Fruit fly (Drosophila melanogaster) whole organism, wandering third instar larva: ENCODE data around the gene CG5390.

Experiments used
- OdsH ChIP-seq: fragments of 200-800 bp; sonication (Bioruptor generic); optimal IDR thresholded peaks from 2 replicates; lab custom pipeline; 2016; ENCODE audit warnings: missing biosample characterization, mild to moderate bottlenecking, missing genetic modification characterization
- Rel ChIP-seq, 2 experiments: fragments of 200-800 bp; sonication (Bioruptor generic) in 1 of 2; optimal IDR thresholded peaks; 2 replicates in 1 of 2; 3 replicates in 1 of 2; lab custom pipeline; 2016 to 2019; ENCODE audit warnings: mild to moderate bottlenecking in 2 of 2, missing biosample characterization in 2 of 2, missing genetic modification characterization in 2 of 2, moderate library complexity in 1 of 2
- br ChIP-seq: fragments of 200-800 bp; sonication (Bioruptor generic); optimal IDR thresholded peaks from 2 replicates; lab custom pipeline; 2016; ENCODE audit warnings: missing biosample characterization, missing genetic modification characterization
- psq ChIP-seq: fragments of 200-800 bp; sonication (Bioruptor generic); optimal IDR thresholded peaks from 3 replicates; lab custom pipeline; 2017; ENCODE audit warnings: missing biosample characterization, mild to moderate bottlenecking, missing genetic modification characterization, moderate library complexity

DNA sequence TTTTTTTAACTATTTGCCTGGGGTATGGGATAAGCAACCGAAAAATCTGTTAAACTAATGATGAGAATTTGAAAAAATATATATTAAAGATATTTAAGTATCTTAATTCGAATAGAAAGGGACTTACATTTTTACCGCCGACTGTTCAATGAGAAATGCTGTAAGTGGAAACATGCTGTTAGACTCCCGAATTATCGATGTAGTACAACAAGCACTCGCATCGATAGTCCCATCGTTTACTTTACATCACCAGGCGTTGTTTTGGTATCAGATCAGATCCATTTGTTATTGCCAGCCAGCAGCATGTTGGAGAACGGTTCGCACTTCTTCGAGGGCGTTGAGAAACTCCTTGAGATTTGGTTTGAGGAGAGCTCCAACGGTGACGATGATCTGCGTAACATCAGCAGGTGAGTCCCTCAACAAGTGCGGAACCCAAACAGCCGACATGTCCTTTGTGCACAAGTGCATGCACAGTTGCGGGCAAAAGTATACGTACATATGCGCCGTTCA, 32.9 kb upstream of the CG5390 start, which contains the start of gene SamDC:
- TF ChIP-seq Rel (GFP tag; optimal IDR thresholded peaks at IDR 0.05; lab: Kevin White, UChicago), result no peak
- TF ChIP-seq Rel (tag; optimal IDR thresholded peaks at IDR 0.05; lab: Kevin White, UChicago), result peak; percentile 19
- no peak for TF ChIP-seq psq
- peak; percentile 24 for TF ChIP-seq OdsH (GFP tag; lab: Kevin White, UChicago)
- TF ChIP-seq br (GFP tag; lab: Kevin White, UChicago), result no peak
